Worm (Caenorhabditis elegans) whole organism, early embryonic: ENCODE data around the gene F56B3.4.
A peak's percentile ranks its signal among the peaks of the same experiment; 100 is the strongest.

ENCODE experiments used
- B0310.2 ChIP-seq: sonication (generic microtip); optimal IDR thresholded peaks from 2 replicates; lab custom pipeline; 2016; ENCODE audit warnings: mild to moderate bottlenecking, missing genetic modification characterization, missing compliant biosample characterization
- F13C5.2 ChIP-seq: sonication (generic microtip); optimal IDR thresholded peaks from 2 replicates; lab custom pipeline; 2017; ENCODE audit warnings: mild to moderate bottlenecking, missing genetic modification characterization, inconsistent platforms, missing compliant biosample characterization
- aly-1 ChIP-seq: sonication (generic microtip); optimal IDR thresholded peaks from 2 replicates; lab custom pipeline; 2016; ENCODE audit warnings: missing genetic modification characterization, missing compliant biosample characterization
- ama-1 ChIP-seq: fragments of 150-350 bp; optimal IDR thresholded peaks from 2 replicates; lab custom pipeline; 2014
- ceh-13 ChIP-seq: fragments of 200-800 bp; sonication (Bioruptor generic); optimal IDR thresholded peaks from 2 replicates; lab custom pipeline; 2018; ENCODE audit warnings: mild to moderate bottlenecking, missing genetic modification characterization, missing compliant biosample characterization
- ceh-36 ChIP-seq: sonication (generic microtip); optimal IDR thresholded peaks from 2 replicates; lab custom pipeline; 2016; ENCODE audit warnings: missing genetic modification characterization, inconsistent platforms, missing compliant biosample characterization
- ets-7 ChIP-seq: sonication (generic microtip); optimal IDR thresholded peaks from 2 replicates; lab custom pipeline; 2016; ENCODE audit warnings: missing genotype, missing genetic modification characterization, missing compliant biosample characterization
- flt-1 ChIP-seq: fragments of 200-800 bp; sonication (Bioruptor generic); IDR thresholded peaks from 2 replicates; pipeline ENCODE4 v1.3.6; 2022; ENCODE audit warnings: missing genetic modification characterization, missing compliant biosample characterization
- hmbx-1 ChIP-seq: sonication (generic microtip); optimal IDR thresholded peaks from 2 replicates; lab custom pipeline; 2016; ENCODE audit warnings: mild to moderate bottlenecking, missing genetic modification characterization, missing compliant biosample characterization
- hmg-4 ChIP-seq: fragments of 200-800 bp; sonication (Bioruptor generic); optimal IDR thresholded peaks from 2 replicates; lab custom pipeline; 2018; ENCODE audit warnings: mild to moderate bottlenecking, missing genetic modification characterization, missing compliant biosample characterization
- hnd-1 ChIP-seq: sonication (generic microtip); optimal IDR thresholded peaks from 2 replicates; lab custom pipeline; 2016; ENCODE audit warnings: missing genetic modification characterization, missing compliant biosample characterization
- pes-1 ChIP-seq: fragments of 200-800 bp; sonication (Bioruptor generic); IDR thresholded peaks from 2 replicates; pipeline ENCODE4 v1.3.6; 2022; ENCODE audit warnings: missing genetic modification reagents, missing genetic modification characterization, missing compliant biosample characterization
- scrt-1 ChIP-seq: fragments of 200-800 bp; sonication (Bioruptor generic); IDR thresholded peaks from 2 replicates; pipeline ENCODE4 v1.3.6; 2022; ENCODE audit warnings: missing genetic modification characterization, missing compliant biosample characterization
- sea-1 ChIP-seq: fragments of 200-800 bp; sonication (Bioruptor generic); conservative IDR thresholded peaks from 2 replicates; pipeline ENCODE4 v1.3.6; 2022; ENCODE audit warnings: missing genetic modification characterization, missing compliant biosample characterization
- tbx-11 ChIP-seq: fragments of 200-800 bp; sonication (Bioruptor generic); IDR thresholded peaks from 2 replicates; pipeline ENCODE4 v1.3.6; 2022; ENCODE audit warnings: missing genetic modification characterization, missing compliant biosample characterization
- tbx-37 ChIP-seq: fragments of 200-800 bp; sonication (Bioruptor generic); conservative IDR thresholded peaks from 2 replicates; pipeline ENCODE4 v1.3.6; 2022; ENCODE audit warnings: missing genetic modification reagents, missing genetic modification characterization, missing compliant biosample characterization
- tra-4 ChIP-seq: sonication (generic microtip); optimal IDR thresholded peaks from 2 replicates; lab custom pipeline; 2017; ENCODE audit warnings: missing genetic modification characterization, missing compliant biosample characterization

Gene F56B3.4

ce11 chrIV:830262-830960, 36.3 kb upstream of the F56B3.4 start:
- no peak for TF ChIP-seq ama-1 (lab: Kevin White, UChicago)
- no peak for TF ChIP-seq tra-4
- no peak for TF ChIP-seq hmg-4 (GFP tag; lab: Kevin White, UChicago)
- TF ChIP-seq hnd-1, result no peak
- no peak for TF ChIP-seq hmbx-1 (tag; lab: Kevin White, UChicago)

ce11 chrIV:829691-830090, 35.6 kb upstream of the F56B3.4 start:
- no peak for TF ChIP-seq tra-4
- no peak for TF ChIP-seq F13C5.2 (tag; lab: Kevin White, UChicago)
- no peak for TF ChIP-seq scrt-1 (GFP tag; lab: Robert Waterston, UW)
- no peak for TF ChIP-seq tbx-37 (GFP tag; lab: Robert Waterston, UW)
- no peak for TF ChIP-seq ceh-36 (tag; lab: Kevin White, UChicago)
- TF ChIP-seq sea-1 (GFP tag; lab: Robert Waterston, UW), result no peak
- TF ChIP-seq ama-1 (lab: Kevin White, UChicago), result no peak
- no peak for TF ChIP-seq pes-1 (GFP tag; lab: Robert Waterston, UW)
- TF ChIP-seq hmg-4 (GFP tag; lab: Kevin White, UChicago), result no peak
- TF ChIP-seq hmbx-1 (tag; lab: Kevin White, UChicago), result no peak
- no peak for TF ChIP-seq ets-7 (tag; lab: Kevin White, UChicago)
- TF ChIP-seq flt-1 (GFP tag; lab: Robert Waterston, UW), result no peak
- no peak for TF ChIP-seq tbx-11
- no peak for TF ChIP-seq B0310.2 (tag; lab: Kevin White, UChicago)
- no peak for TF ChIP-seq hnd-1
- TF ChIP-seq ceh-13 (GFP tag; lab: Kevin White, UChicago), result no peak
- TF ChIP-seq aly-1 (tag; lab: Kevin White, UChicago), result no peak

- TF ChIP-seq tbx-11 (no peak), ets-7 (tag; lab: Kevin White, UChicago) (no peak), hmg-4 (GFP tag; lab: Kevin White, UChicago) (no peak), aly-1 (tag; lab: Kevin White, UChicago) (no peak), flt-1 (GFP tag; lab: Robert Waterston, UW) (no peak), tra-4 (no peak), tbx-37 (GFP tag; lab: Robert Waterston, UW) (no peak), sea-1 (GFP tag; lab: Robert Waterston, UW) (no peak), scrt-1 (GFP tag; lab: Robert Waterston, UW) (no peak), B0310.2 (tag; lab: Kevin White, UChicago) (no peak)
Measured at ce11 chrIV:829107-829506, 35.0 kb upstream of the F56B3.4 start.

ce11 chrIV:828427-828826, 34.4 kb upstream of the F56B3.4 start:
- TF ChIP-seq F13C5.2 (tag; lab: Kevin White, UChicago) (peak; percentile 22), ets-7 (tag; lab: Kevin White, UChicago) (no peak), tbx-11 (no peak), hmbx-1 (tag; lab: Kevin White, UChicago) (no peak), flt-1 (GFP tag; lab: Robert Waterston, UW) (peak; percentile 41; the same call in 1 of the 2 replicates), pes-1 (GFP tag; lab: Robert Waterston, UW) (no peak), ceh-36 (tag; lab: Kevin White, UChicago) (no peak), tbx-37 (GFP tag; lab: Robert Waterston, UW) (no peak), B0310.2 (tag; lab: Kevin White, UChicago) (no peak)

- TF ChIP-seq pes-1 (GFP tag; lab: Robert Waterston, UW) (no peak), scrt-1 (GFP tag; lab: Robert Waterston, UW) (no peak), hnd-1 (no peak), ets-7 (tag; lab: Kevin White, UChicago) (no peak), flt-1 (GFP tag; lab: Robert Waterston, UW) (no peak), tra-4 (no peak), ceh-36 (tag; lab: Kevin White, UChicago) (no peak), tbx-11 (no peak), sea-1 (GFP tag; lab: Robert Waterston, UW) (no peak), ama-1 (lab: Kevin White, UChicago) (no peak), B0310.2 (tag; lab: Kevin White, UChicago) (no peak), ceh-13 (GFP tag; lab: Kevin White, UChicago) (no peak)
Measured at ce11 chrIV:826145-826544, 32.1 kb upstream of the F56B3.4 start.

- TF ChIP-seq sea-1 (GFP tag; lab: Robert Waterston, UW), result no peak
- TF ChIP-seq tbx-11, result no peak
- no peak for TF ChIP-seq tbx-37 (GFP tag; lab: Robert Waterston, UW)
- TF ChIP-seq flt-1 (GFP tag; lab: Robert Waterston, UW), result no peak
- no peak for TF ChIP-seq ceh-13 (GFP tag; lab: Kevin White, UChicago)
- TF ChIP-seq B0310.2 (tag; lab: Kevin White, UChicago), result no peak
- no peak for TF ChIP-seq ama-1 (lab: Kevin White, UChicago)
- no peak for TF ChIP-seq hmg-4 (GFP tag; lab: Kevin White, UChicago)
- TF ChIP-seq ceh-36 (tag; lab: Kevin White, UChicago), result no peak
- TF ChIP-seq scrt-1 (GFP tag; lab: Robert Waterston, UW), result no peak
- no peak for TF ChIP-seq hmbx-1 (tag; lab: Kevin White, UChicago)
- no peak for TF ChIP-seq hnd-1
- no peak for TF ChIP-seq ets-7 (tag; lab: Kevin White, UChicago)
- TF ChIP-seq F13C5.2 (tag; lab: Kevin White, UChicago), result no peak
- no peak for TF ChIP-seq pes-1 (GFP tag; lab: Robert Waterston, UW)
- no peak for TF ChIP-seq tra-4
Measured at ce11 chrIV:824854-825253, 30.8 kb upstream of the F56B3.4 start, which contains the start of gene zipt-15. Gene zipt-15 (minus strand): TSS chrIV:824954.

- TF ChIP-seq tra-4, result no peak
- TF ChIP-seq scrt-1 (GFP tag; lab: Robert Waterston, UW), result peak; percentile 52; the same call in 1 of the 2 replicates
Measured at ce11 chrIV:817879-818278, 23.8 kb upstream of the F56B3.4 start.
